Worm (Caenorhabditis elegans): Measurements from ENCODE around the gene afmd-2.

DNA sequence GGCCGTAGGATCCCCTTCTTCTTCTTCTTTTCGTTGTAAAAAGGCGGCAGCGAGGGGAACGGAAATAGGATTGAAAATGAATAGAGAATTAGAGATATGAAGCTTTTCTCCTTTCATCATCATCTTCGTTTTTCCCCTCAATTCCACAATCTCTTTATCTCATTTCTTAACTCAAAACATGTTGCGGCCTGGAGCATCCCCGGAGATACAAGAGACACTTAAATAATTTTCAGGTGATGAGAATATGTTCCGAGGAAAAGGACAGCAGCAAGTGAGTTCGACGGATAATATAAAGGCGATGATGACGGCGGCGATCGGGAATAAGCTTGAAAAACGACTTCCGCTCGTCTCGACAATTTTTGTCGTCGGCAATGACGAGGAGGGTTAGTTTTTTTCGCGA lies 52.6 kb downstream of the afmd-2 start, which contains the start of the genes Y45F10B.13 and qui-1:
- TF ChIP-seq unc-62 (GFP tag; optimal IDR thresholded peaks at IDR 0.05) (no peak), sptf-1 (tag; optimal IDR thresholded peaks at IDR 0.05) (no peak), nhr-237 (tag; optimal IDR thresholded peaks at IDR 0.05) (no peak), nhr-12 (tag; optimal IDR thresholded peaks at IDR 0.05) (no peak), ztf-11 (tag; optimal IDR thresholded peaks at IDR 0.05) (no peak), mab-5 (tag; optimal IDR thresholded peaks at IDR 0.05) (no peak), pha-4 (tag; optimal IDR thresholded peaks at IDR 0.05) (no peak), lin-32 (GFP tag; optimal IDR thresholded peaks at IDR 0.05) (no peak), lin-13 (tag; optimal IDR thresholded peaks at IDR 0.05) (no peak)

Data from whole organism, mixed stage, embryonic.